Fruit fly (Drosophila melanogaster): ENCODE results near the gene Prosalpha6.

Prosalpha6 gene

dm6 chr2L:10251592-10251991 is 30.4 kb downstream of the Prosalpha6 start, which contains the start of gene Ror:
TSS of gene Ror (plus strand) at chr2L:10251843.
- no peak for TF ChIP-seq noc (tag; optimal IDR thresholded peaks at IDR 0.05)

- TF ChIP-seq noc (tag; optimal IDR thresholded peaks at IDR 0.05) = no peak
Observed at dm6 chr2L:10255725-10256158, 34.6 kb downstream of the Prosalpha6 start, which contains the start of gene CG5676. TSS of gene CG5676 (minus strand) at chr2L:10255891.

- no peak for TF ChIP-seq noc (tag; optimal IDR thresholded peaks at IDR 0.05)
Observed at dm6 chr2L:10259960-10260749, 39.0 kb downstream of the Prosalpha6 start.

dm6 chr2L:10260750-10261493 is 39.8 kb downstream of the Prosalpha6 start, which contains the start of gene Pten:
TSS of gene Pten (minus strand) at chr2L:10261049.
- no peak for TF ChIP-seq noc (tag; optimal IDR thresholded peaks at IDR 0.05)

- no peak for TF ChIP-seq noc (tag; optimal IDR thresholded peaks at IDR 0.05)
Observed at dm6 chr2L:10261774-10262173, 40.6 kb downstream of the Prosalpha6 start.

- no peak for TF ChIP-seq noc (tag; optimal IDR thresholded peaks at IDR 0.05)
Observed at dm6 chr2L:10263343-10263744, 42.2 kb downstream of the Prosalpha6 start, which contains the start of gene Rsf1. TSS of gene Rsf1 (minus strand) at chr2L:10263554.

dm6 chr2L:10263830-10264634 is 42.9 kb downstream of the Prosalpha6 start, which contains the start of gene REPTOR-BP:
TSS of gene REPTOR-BP (plus strand) at chr2L:10264125.
- no peak for TF ChIP-seq noc (tag; optimal IDR thresholded peaks at IDR 0.05)

dm6 chr2L:10265129-10265528 is 44.0 kb downstream of the Prosalpha6 start, which contains the start of gene Mob3:
TSS of gene Mob3 (plus strand) at chr2L:10265336.
- no peak for TF ChIP-seq noc (tag; optimal IDR thresholded peaks at IDR 0.05)

dm6 chr2L:10266511-10266910 is 45.4 kb downstream of the Prosalpha6 start, which contains the start of gene CG4953:
TSS of gene CG4953 (plus strand) at chr2L:10266703.
- no peak for TF ChIP-seq noc (tag; optimal IDR thresholded peaks at IDR 0.05)

dm6 chr2L:10268688-10269087 is 47.5 kb downstream of the Prosalpha6 start, which contains the start of gene CG4957:
TSS of gene CG4957 (plus strand) at chr2L:10268872.
- no peak for TF ChIP-seq noc (tag; optimal IDR thresholded peaks at IDR 0.05)

- TF ChIP-seq noc (tag; optimal IDR thresholded peaks at IDR 0.05) = no peak
Observed at dm6 chr2L:10269854-10270253, 48.7 kb downstream of the Prosalpha6 start, which contains the start of gene Mulk. TSS of gene Mulk (plus strand) at chr2L:10270051.

Measured in whole organism, larva.